Worm (Caenorhabditis elegans) whole organism, young adult: ENCODE measurements around the gene C34C6.9.

Source experiments
- efl-1 ChIP-seq: fragments of 150-350 bp; optimal IDR thresholded peaks from 2 replicates; lab custom pipeline; 2014; ENCODE audit warnings: missing biosample characterization, missing genetic modification reagents, missing genetic modification characterization
- nhr-120 ChIP-seq: fragments of 200-800 bp; sonication (Bioruptor generic); IDR thresholded peaks from 2 replicates; pipeline ENCODE4 v1.3.6; 2022; ENCODE audit warnings: missing genetic modification characterization, missing compliant biosample characterization
- snpc-1.1 ChIP-seq: sonication (generic microtip); optimal IDR thresholded peaks from 2 replicates; lab custom pipeline; 2017; ENCODE audit warnings: missing genetic modification characterization, mild to moderate bottlenecking, missing compliant biosample characterization, antibody characterized with exemption, moderate library complexity, missing genotype, missing genetic modification reagents; ENCODE audit not compliant: insufficient read depth
- unc-130 ChIP-seq: sonication (generic microtip); optimal IDR thresholded peaks from 2 replicates; lab custom pipeline; 2016; ENCODE audit warnings: missing genetic modification reagents, missing genetic modification characterization, missing compliant biosample characterization

DNA sequence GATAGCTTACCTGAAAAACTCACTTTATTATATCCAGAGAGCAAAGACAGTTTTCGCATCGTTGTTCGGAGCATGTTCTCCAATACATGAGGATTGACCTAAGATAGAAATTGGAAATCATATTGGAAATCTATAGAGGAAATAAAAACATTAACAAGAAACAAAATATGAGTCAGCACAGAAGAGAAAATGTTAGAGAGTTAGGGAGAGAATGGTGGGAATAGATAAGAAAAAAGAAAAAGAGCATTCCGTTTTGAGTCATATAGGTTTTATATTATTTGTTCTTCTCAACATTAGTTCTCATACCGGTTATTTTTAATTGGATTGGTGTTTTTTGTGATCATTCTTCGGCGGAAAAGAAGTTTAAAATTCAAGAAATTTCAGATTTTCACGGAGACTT is 899 bp upstream of the C34C6.9 start, which contains the start of gene hgap-2:
- TF ChIP-seq unc-130 (GFP tag; lab: Kevin White, UChicago) (no peak), efl-1 (GFP tag; lab: Kevin White, UChicago) (no peak), snpc-1.1 (tag; lab: Kevin White, UChicago) (no peak), nhr-120 (GFP tag; lab: Robert Waterston, UW) (no peak)
